Worm (Caenorhabditis elegans) whole organism, midembryonic: ENCODE results near the gene immp-1.
"Not testable (repeated sequence)": the region's sequence is repeated elsewhere in the genome, so short reads cannot be mapped to it uniquely, and the experiment has no call there.

Source experiments
- T22C8.4 ChIP-seq: fragments of 200-800 bp; sonication (Bioruptor generic); IDR thresholded peaks from 2 replicates; pipeline ENCODE4 v1.3.6; 2022; ENCODE audit warnings: missing genetic modification characterization, missing compliant biosample characterization
- cog-1 ChIP-seq: sonication (generic microtip); optimal IDR thresholded peaks from 2 replicates; lab custom pipeline; 2016; ENCODE audit warnings: missing genetic modification characterization, missing compliant biosample characterization
- flt-1 ChIP-seq: fragments of 200-800 bp; sonication (Bioruptor generic); IDR thresholded peaks from 2 replicates; pipeline ENCODE4 v1.3.6; 2022; ENCODE audit warnings: missing genetic modification characterization, missing compliant biosample characterization
- klf-2 ChIP-seq: fragments of 200-800 bp; sonication (Bioruptor generic); conservative IDR thresholded peaks from 2 replicates; pipeline ENCODE4 v1.3.6; 2022; ENCODE audit warnings: missing genetic modification reagents, missing genetic modification characterization, missing compliant biosample characterization
- med-1 ChIP-seq: sonication (generic microtip); optimal IDR thresholded peaks from 2 replicates; lab custom pipeline; 2017; ENCODE audit warnings: missing genetic modification characterization, mild to moderate bottlenecking, missing compliant biosample characterization, antibody characterized with exemption, missing genetic modification reagents; ENCODE audit not compliant: insufficient read depth
- ref-1 ChIP-seq: fragments of 200-800 bp; sonication (Bioruptor generic); conservative IDR thresholded peaks from 2 replicates; pipeline ENCODE4 v1.3.6; 2022; ENCODE audit warnings: missing genetic modification reagents, missing genetic modification characterization, missing compliant biosample characterization
- tab-1 ChIP-seq: fragments of 200-800 bp; sonication (Bioruptor generic); IDR thresholded peaks from 2 replicates; pipeline ENCODE4 v1.3.6; 2022; ENCODE audit warnings: missing genetic modification characterization, missing compliant biosample characterization
- ztf-23 ChIP-seq: fragments of 200-800 bp; sonication (Bioruptor generic); IDR thresholded peaks from 2 replicates; pipeline ENCODE4 v1.3.6; 2022; ENCODE audit warnings: missing genetic modification reagents, missing genetic modification characterization, missing compliant biosample characterization
- ztf-29 ChIP-seq: fragments of 200-800 bp; sonication (Bioruptor generic); IDR thresholded peaks from 2 replicates; pipeline ENCODE4 v1.3.6; 2022; ENCODE audit warnings: missing genetic modification reagents, missing genetic modification characterization, missing compliant biosample characterization

The immp-1 gene

ce11 chrIII:11740868-11741267, 33.9 kb upstream of the immp-1 start:
- TF ChIP-seq ref-1 (GFP tag; lab: Robert Waterston, UW) (no peak), flt-1 (no peak), T22C8.4 (GFP tag; lab: Robert Waterston, UW) (no peak), tab-1 (no peak), med-1 (GFP tag; lab: Kevin White, UChicago) (no peak), ztf-29 (GFP tag; lab: Robert Waterston, UW) (no peak), cog-1 (tag; lab: Kevin White, UChicago) (no peak), klf-2 (GFP tag; lab: Robert Waterston, UW) (no peak), ztf-23 (GFP tag; lab: Robert Waterston, UW) (no peak)

ce11 chrIII:11742191-11742590, 32.6 kb upstream of the immp-1 start:
- TF ChIP-seq tab-1 (no peak), cog-1 (tag; lab: Kevin White, UChicago) (no peak), med-1 (GFP tag; lab: Kevin White, UChicago) (no peak), T22C8.4 (GFP tag; lab: Robert Waterston, UW) (no peak), ztf-29 (GFP tag; lab: Robert Waterston, UW) (no peak), ztf-23 (GFP tag; lab: Robert Waterston, UW) (no peak), flt-1 (no peak), ref-1 (GFP tag; lab: Robert Waterston, UW) (no peak), klf-2 (GFP tag; lab: Robert Waterston, UW) (no peak)

- 0 out of 2 replicates have a peak, but pooled peaks have one; percentile 56 for TF ChIP-seq ztf-23 (GFP tag; lab: Robert Waterston, UW)
- no peak for TF ChIP-seq ztf-29 (GFP tag; lab: Robert Waterston, UW)
- no peak for TF ChIP-seq med-1 (GFP tag; lab: Kevin White, UChicago)
- no peak for TF ChIP-seq tab-1
- 0 out of 2 replicates have a peak, but pooled peaks have one; percentile 33 for TF ChIP-seq klf-2 (GFP tag; lab: Robert Waterston, UW)
- TF ChIP-seq flt-1, result peak; percentile 78
- TF ChIP-seq ref-1 (GFP tag; lab: Robert Waterston, UW), result no peak
- TF ChIP-seq T22C8.4 (GFP tag; lab: Robert Waterston, UW), result peak; percentile 10; the same call in 1 of the 2 replicates
- TF ChIP-seq cog-1 (tag; lab: Kevin White, UChicago), result peak; percentile 28
Observed at ce11 chrIII:11746718-11747117, 28.0 kb upstream of the immp-1 start, which contains the start of gene mrt-2. mrt-2 (plus strand) TSS chrIII:11746766.

- TF ChIP-seq flt-1 (no peak), T22C8.4 (GFP tag; lab: Robert Waterston, UW) (no peak), tab-1 (no peak), ztf-23 (GFP tag; lab: Robert Waterston, UW) (no peak), cog-1 (tag; lab: Kevin White, UChicago) (no peak), klf-2 (GFP tag; lab: Robert Waterston, UW) (no peak), med-1 (GFP tag; lab: Kevin White, UChicago) (no peak), ref-1 (GFP tag; lab: Robert Waterston, UW) (no peak), ztf-29 (GFP tag; lab: Robert Waterston, UW) (no peak)
Observed at ce11 chrIII:11750232-11750631, 24.5 kb upstream of the immp-1 start.

- TF ChIP-seq ref-1 (GFP tag; lab: Robert Waterston, UW) (no peak), med-1 (GFP tag; lab: Kevin White, UChicago) (no peak), tab-1 (no peak), ztf-29 (GFP tag; lab: Robert Waterston, UW) (no peak), klf-2 (GFP tag; lab: Robert Waterston, UW) (no peak), cog-1 (tag; lab: Kevin White, UChicago) (no peak), flt-1 (no peak), ztf-23 (GFP tag; lab: Robert Waterston, UW) (no peak), T22C8.4 (GFP tag; lab: Robert Waterston, UW) (no peak)
Observed at ce11 chrIII:11750817-11751216, 23.9 kb upstream of the immp-1 start.

ce11 chrIII:11757892-11758291, 16.9 kb upstream of the immp-1 start:
- TF ChIP-seq ztf-23 (GFP tag; lab: Robert Waterston, UW) (no peak), flt-1 (no peak), ztf-29 (GFP tag; lab: Robert Waterston, UW) (no peak), klf-2 (GFP tag; lab: Robert Waterston, UW) (no peak), tab-1 (no peak), ref-1 (GFP tag; lab: Robert Waterston, UW) (no peak), med-1 (GFP tag; lab: Kevin White, UChicago) (no peak), T22C8.4 (GFP tag; lab: Robert Waterston, UW) (no peak), cog-1 (tag; lab: Kevin White, UChicago) (no peak)

- TF ChIP-seq flt-1 (no peak), klf-2 (GFP tag; lab: Robert Waterston, UW) (no peak), ztf-29 (GFP tag; lab: Robert Waterston, UW) (no peak), med-1 (GFP tag; lab: Kevin White, UChicago) (no peak), ztf-23 (GFP tag; lab: Robert Waterston, UW) (no peak), cog-1 (tag; lab: Kevin White, UChicago) (no peak), T22C8.4 (GFP tag; lab: Robert Waterston, UW) (no peak), tab-1 (no peak), ref-1 (GFP tag; lab: Robert Waterston, UW) (no peak)
Observed at ce11 chrIII:11760634-11761033, 14.1 kb upstream of the immp-1 start.

ce11 chrIII:11773581-11773980, 1.2 kb upstream of the immp-1 start, which contains the start of gene gbf-1:
gbf-1 (minus strand) TSS chrIII:11773681.
- TF ChIP-seq ztf-23, klf-2, ztf-29 (GFP tag; lab: Robert Waterston, UW): not testable (repeated sequence)

ce11 chrIII:11777321-11777720, 2.6 kb downstream of the immp-1 start, which contains the start of gene mdt-21:
mdt-21 (plus strand) TSS chrIII:11777621.
- TF ChIP-seq flt-1, result no peak
- TF ChIP-seq klf-2 (GFP tag; lab: Robert Waterston, UW), result no peak
- TF ChIP-seq cog-1 (tag; lab: Kevin White, UChicago), result no peak
- TF ChIP-seq T22C8.4 (GFP tag; lab: Robert Waterston, UW), result no peak
- no peak for TF ChIP-seq med-1 (GFP tag; lab: Kevin White, UChicago)
- TF ChIP-seq tab-1, result no peak
- no peak for TF ChIP-seq ref-1 (GFP tag; lab: Robert Waterston, UW)
- no peak for TF ChIP-seq ztf-23 (GFP tag; lab: Robert Waterston, UW)
- TF ChIP-seq ztf-29 (GFP tag; lab: Robert Waterston, UW), result no peak
